Fruit fly (Drosophila melanogaster) whole organism, embryonic: ENCODE measurements around the gene CG4650.

ENCODE experiments used
- B-H2 ChIP-seq: fragments of 200-800 bp; sonication (Bioruptor generic); optimal IDR thresholded peaks from 2 replicates; lab custom pipeline; 2018; ENCODE audit warnings: missing biosample characterization, mild to moderate bottlenecking, missing genetic modification characterization
- CG11696 ChIP-seq: fragments of 200-800 bp; sonication (Bioruptor generic); IDR thresholded peaks from 2 replicates; pipeline ENCODE4 v1.3.6; 2022; ENCODE audit warnings: missing biosample characterization, missing genetic modification characterization
- CG12659 ChIP-seq: fragments of 200-800 bp; sonication (Bioruptor generic); optimal IDR thresholded peaks from 3 replicates; lab custom pipeline; 2017; ENCODE audit warnings: mild to moderate bottlenecking, missing biosample characterization, missing genetic modification reagents, missing genetic modification characterization
- CG12744 ChIP-seq: fragments of 200-800 bp; sonication (Bioruptor generic); optimal IDR thresholded peaks from 2 replicates; lab custom pipeline; 2016; ENCODE audit warnings: missing biosample characterization, missing genetic modification characterization
- CG17385 ChIP-seq: fragments of 200-800 bp; sonication (Bioruptor generic); optimal IDR thresholded peaks from 3 replicates; lab custom pipeline; 2018; ENCODE audit warnings: missing biosample characterization, mild to moderate bottlenecking, missing genetic modification characterization
- CG31441 ChIP-seq: fragments of 200-800 bp; sonication (Bioruptor generic); IDR thresholded peaks from 2 replicates; pipeline ENCODE4 v1.3.6; 2022; ENCODE audit warnings: missing biosample characterization, missing genetic modification characterization
- CG3163 ChIP-seq: fragments of 200-800 bp; sonication (Bioruptor generic); optimal IDR thresholded peaks from 3 replicates; lab custom pipeline; 2016; ENCODE audit warnings: missing biosample characterization, missing genetic modification characterization
- CG32772 ChIP-seq: fragments of 200-800 bp; sonication (Bioruptor generic); IDR thresholded peaks from 2 replicates; pipeline ENCODE4 v1.3.6; 2022; ENCODE audit warnings: missing biosample characterization, missing genetic modification characterization
- CG33557 ChIP-seq: fragments of 200-800 bp; sonication (Bioruptor generic); optimal IDR thresholded peaks from 2 replicates; lab custom pipeline; 2019; ENCODE audit warnings: missing biosample characterization, mild to moderate bottlenecking, missing genetic modification characterization, moderate library complexity
- CG3847 ChIP-seq: fragments of 200-800 bp; sonication (Bioruptor generic); IDR thresholded peaks from 2 replicates; pipeline ENCODE4 v1.3.6; 2022; ENCODE audit warnings: missing biosample characterization, missing genetic modification characterization
- CG6654 ChIP-seq: fragments of 200-800 bp; sonication (Bioruptor generic); optimal IDR thresholded peaks from 2 replicates; lab custom pipeline; 2017; ENCODE audit warnings: missing biosample characterization, mild to moderate bottlenecking, missing genetic modification characterization
- CG7372 ChIP-seq: fragments of 200-800 bp; sonication (Bioruptor generic); IDR thresholded peaks from 2 replicates; pipeline ENCODE4 v1.3.6; 2022; ENCODE audit warnings: missing biosample characterization, missing genetic modification characterization
- CG9215 ChIP-seq: fragments of 200-800 bp; sonication (Bioruptor generic); IDR thresholded peaks from 2 replicates; pipeline ENCODE4 v1.3.6; 2022; ENCODE audit warnings: missing biosample characterization, missing genetic modification characterization
- CG9797 ChIP-seq: fragments of 200-800 bp; sonication (Bioruptor generic); optimal IDR thresholded peaks from 3 replicates; lab custom pipeline; 2018; ENCODE audit warnings: missing biosample characterization, mild to moderate bottlenecking, missing genetic modification characterization
- CG9817 ChIP-seq: fragments of 200-800 bp; sonication (Bioruptor generic); optimal IDR thresholded peaks from 2 replicates; lab custom pipeline; 2018; ENCODE audit warnings: missing biosample characterization, mild to moderate bottlenecking, missing genetic modification characterization, moderate library complexity
- Deaf1 ChIP-seq: fragments of 200-800 bp; optimal IDR thresholded peaks from 3 replicates; lab custom pipeline; 2019; ENCODE audit warnings: missing biosample characterization, mild to moderate bottlenecking, missing genetic modification characterization, moderate library complexity
- Ets65A ChIP-seq: fragments of 200-800 bp; sonication (Bioruptor generic); peaks from one replicate; lab custom pipeline; 2016; ENCODE audit warnings: missing biosample characterization, missing genetic modification characterization
- Mad ChIP-seq: fragments of 200-800 bp; sonication (Bioruptor generic); optimal IDR thresholded peaks from 2 replicates; lab custom pipeline; 2016; ENCODE audit warnings: missing biosample characterization, missing genetic modification characterization
- Med ChIP-seq: fragments of 200-800 bp; sonication (Bioruptor generic); peaks from one replicate; lab custom pipeline; 2016; ENCODE audit warnings: missing biosample characterization, missing genetic modification characterization, mild to moderate bottlenecking, inconsistent platforms, moderate library complexity
- Mes4 ChIP-seq: fragments of 200-800 bp; sonication (Bioruptor generic); optimal IDR thresholded peaks from 2 replicates; lab custom pipeline; 2016; ENCODE audit warnings: missing biosample characterization, missing genetic modification characterization
- Six4 ChIP-seq: fragments of 200-800 bp; sonication (Bioruptor generic); optimal IDR thresholded peaks from 2 replicates; lab custom pipeline; 2016; ENCODE audit warnings: missing biosample characterization, missing genetic modification characterization
- Trl ChIP-seq, 3 experiments: fragments of >200 bp in 2 of 3; fragments of 200-800 bp in 1 of 3; sonication (Bioruptor generic) in 1 of 3; optimal IDR thresholded peaks; 2 replicates in 1 of 3; 3 replicates in 2 of 3; lab custom pipeline; 2016 to 2017; ENCODE audit warnings: missing biosample characterization in 1 of 3, missing genetic modification characterization in 1 of 3
- danr ChIP-seq: fragments of 200-800 bp; sonication (Bioruptor generic); IDR thresholded peaks from 2 replicates; pipeline ENCODE4 v1.3.6; 2022; ENCODE audit warnings: missing biosample characterization, missing genetic modification characterization
- eyg ChIP-seq: fragments of 200-800 bp; sonication (Bioruptor generic); optimal IDR thresholded peaks from 3 replicates; lab custom pipeline; 2016; ENCODE audit warnings: missing biosample characterization, missing genetic modification characterization
- fd102C ChIP-seq: fragments of 200-800 bp; sonication (Bioruptor generic); optimal IDR thresholded peaks from 2 replicates; lab custom pipeline; 2018; ENCODE audit warnings: missing biosample characterization, mild to moderate bottlenecking, missing genetic modification characterization, moderate library complexity
- gro ChIP-seq: fragments of 200-800 bp; sonication (Bioruptor generic); optimal IDR thresholded peaks from 2 replicates; lab custom pipeline; 2016; ENCODE audit warnings: missing biosample characterization, missing genetic modification characterization
- mam ChIP-seq: fragments of 200-800 bp; sonication (Bioruptor generic); optimal IDR thresholded peaks from 3 replicates; lab custom pipeline; 2016; ENCODE audit warnings: missing biosample characterization, missing genetic modification characterization
- scrt ChIP-seq: fragments of 200-800 bp; sonication (Bioruptor generic); optimal IDR thresholded peaks from 2 replicates; lab custom pipeline; 2018; ENCODE audit warnings: missing biosample characterization, mild to moderate bottlenecking, missing genetic modification characterization, moderate library complexity
- sima ChIP-seq: fragments of 200-800 bp; sonication (Bioruptor generic); optimal IDR thresholded peaks from 2 replicates; lab custom pipeline; 2016; ENCODE audit warnings: missing biosample characterization, missing genetic modification characterization
- sr ChIP-seq: fragments of 200-800 bp; sonication (Bioruptor generic); IDR thresholded peaks from 3 replicates; pipeline ENCODE4 v1.3.6; 2022; ENCODE audit warnings: missing biosample characterization, missing genetic modification characterization
- stc ChIP-seq: fragments of 200-800 bp; sonication (Bioruptor generic); IDR thresholded peaks from 2 replicates; pipeline ENCODE4 v1.3.6; 2022; ENCODE audit warnings: missing biosample characterization, missing genetic modification characterization
- trem ChIP-seq: fragments of 200-800 bp; optimal IDR thresholded peaks from 3 replicates; lab custom pipeline; 2019; ENCODE audit warnings: missing biosample characterization, mild to moderate bottlenecking, missing genetic modification characterization, moderate library complexity
- ttk ChIP-seq: fragments of 200-800 bp; sonication (Bioruptor generic); IDR thresholded peaks from 2 replicates; pipeline ENCODE4 v2.1.2; 2022; ENCODE audit warnings: missing biosample characterization, missing genetic modification characterization

CG4650 gene

dm6 chr2L:14774713-14775112 lies at the start of gene CG4650:
Gene CG4650 (minus strand): TSS chr2L:14774981.
- peak; percentile 26 for TF ChIP-seq Ets65A (GFP tag; lab: Kevin White, UChicago)
- no peak for TF ChIP-seq eyg (GFP tag; lab: Kevin White, UChicago)

- TF ChIP-seq CG17385 (GFP tag; lab: Kevin White, UChicago) (no peak), fd102C (GFP tag; lab: Kevin White, UChicago) (no peak), CG31441 (GFP tag; lab: Robert Waterston, UW) (no peak), CG11696 (GFP tag; lab: Robert Waterston, UW) (no peak)
Observed at dm6 chr2L:14810461-14810860, 35.7 kb upstream of the CG4650 start, which contains the start of gene CG33309. Gene CG33309 (plus strand): TSS chr2L:14810761.

dm6 chr2L:14802034-14802433 lies 27.3 kb upstream of the CG4650 start, which contains the start of gene CG33308:
Gene CG33308 (plus strand): TSS chr2L:14802334.
- no peak for TF ChIP-seq CG6654 (GFP tag; lab: Kevin White, UChicago)
- no peak for TF ChIP-seq Six4 (GFP tag; lab: Kevin White, UChicago)
- no peak for TF ChIP-seq danr (GFP tag; lab: Robert Waterston, UW)
- no peak for TF ChIP-seq Med (GFP tag; lab: Kevin White, UChicago)
- no peak for TF ChIP-seq sr (GFP tag; lab: Robert Waterston, UW)
- no peak for TF ChIP-seq Trl (optimal IDR thresholded peaks at IDR 0.05; lab: Kevin White, UChicago)
- no peak for TF ChIP-seq Trl (GFP tag; optimal IDR thresholded peaks at IDR 0.05; lab: Kevin White, UChicago)
- no peak for TF ChIP-seq Mes4 (GFP tag; lab: Kevin White, UChicago)
- no peak for TF ChIP-seq CG9215
- TF ChIP-seq ttk (GFP tag; lab: Robert Waterston, UW) = no peak
- TF ChIP-seq, all 482 proteins: peak for 0

dm6 chr2L:14797554-14797953 lies 22.8 kb upstream of the CG4650 start:
- TF ChIP-seq trem (tag; lab: Kevin White, UChicago) (no peak), scrt (GFP tag; lab: Kevin White, UChicago) (peak; percentile 17), Trl (optimal IDR thresholded peaks at IDR 0.05; lab: Kevin White, UChicago) (peak; percentile 24 to 69), Trl (GFP tag; optimal IDR thresholded peaks at IDR 0.05; lab: Kevin White, UChicago) (no peak), CG3847 (GFP tag; lab: Robert Waterston, UW) (no peak), Deaf1 (tag; lab: Kevin White, UChicago) (peak; percentile 85), CG3163 (GFP tag; lab: Kevin White, UChicago) (peak; percentile 47), sr (GFP tag; lab: Robert Waterston, UW) (no peak), stc (GFP tag; lab: Robert Waterston, UW) (no peak)

- no peak for TF ChIP-seq Mad (GFP tag; lab: Kevin White, UChicago)
- TF ChIP-seq CG12659 (GFP tag; lab: Kevin White, UChicago) = no peak
- no peak for TF ChIP-seq B-H2
- no peak for TF ChIP-seq gro (GFP tag; lab: Kevin White, UChicago)
- TF ChIP-seq CG9817 (tag; lab: Kevin White, UChicago) = no peak
- no peak for TF ChIP-seq mam (GFP tag; lab: Kevin White, UChicago)
- TF ChIP-seq CG12744 (GFP tag; lab: Kevin White, UChicago) = no peak
- no peak for TF ChIP-seq CG33557
- TF ChIP-seq CG7372 = no peak
- TF ChIP-seq CG32772 (GFP tag; lab: Robert Waterston, UW) = no peak
- TF ChIP-seq sima (GFP tag; lab: Kevin White, UChicago) = no peak
- no peak for TF ChIP-seq CG9797 (GFP tag; lab: Kevin White, UChicago)
Observed at dm6 chr2L:14796542-14796941, 21.8 kb upstream of the CG4650 start, which contains the start of gene CG18420. Gene CG18420 (minus strand): TSS chr2L:14796642.
